Worm (Caenorhabditis elegans) whole organism, mixed stage, embryonic: Measurements from ENCODE around the gene F58H1.7.

ENCODE experiments used
- bed-3 ChIP-seq: fragments of 200-800 bp; sonication (Bioruptor generic); optimal IDR thresholded peaks from 3 replicates; lab custom pipeline; 2018; ENCODE audit warnings: mild to moderate bottlenecking, missing genetic modification characterization, moderate library complexity, missing compliant biosample characterization
- ceh-43 ChIP-seq: fragments of 200-800 bp; sonication (Bioruptor generic); optimal IDR thresholded peaks from 2 replicates; lab custom pipeline; 2018; ENCODE audit warnings: mild to moderate bottlenecking, missing genetic modification characterization, moderate library complexity, missing compliant biosample characterization
- ceh-83 ChIP-seq: fragments of 200-800 bp; sonication (Bioruptor generic); optimal IDR thresholded peaks from 2 replicates; lab custom pipeline; 2018; ENCODE audit warnings: mild to moderate bottlenecking, missing genetic modification characterization, missing compliant biosample characterization
- drap-1 ChIP-seq: fragments of 200-800 bp; sonication (Bioruptor generic); optimal IDR thresholded peaks from 3 replicates; lab custom pipeline; 2018; ENCODE audit warnings: mild to moderate bottlenecking, missing genetic modification characterization, missing compliant biosample characterization
- flh-1 ChIP-seq: fragments of 200-800 bp; sonication (Bioruptor generic); optimal IDR thresholded peaks from 2 replicates; lab custom pipeline; 2018; ENCODE audit warnings: mild to moderate bottlenecking, missing genetic modification characterization, moderate library complexity, missing compliant biosample characterization
- ham-2 ChIP-seq: fragments of 200-800 bp; sonication (Bioruptor generic); optimal IDR thresholded peaks from 2 replicates; lab custom pipeline; 2018; ENCODE audit warnings: mild to moderate bottlenecking, missing genetic modification characterization, missing compliant biosample characterization
- hlh-1 ChIP-seq: fragments of 150-350 bp; optimal IDR thresholded peaks from 2 replicates; lab custom pipeline; 2014; ENCODE audit warnings: missing biosample characterization, missing genetic modification reagents, missing genetic modification characterization
- lin-13 ChIP-seq: fragments of 150-350 bp; optimal IDR thresholded peaks from 2 replicates; lab custom pipeline; 2014; ENCODE audit warnings: missing biosample characterization, missing genetic modification characterization
- nhr-12 ChIP-seq: fragments of 150-350 bp; optimal IDR thresholded peaks from 2 replicates; lab custom pipeline; 2014; ENCODE audit warnings: missing biosample characterization, missing genetic modification characterization
- nhr-76 ChIP-seq: sonication (generic microtip); optimal IDR thresholded peaks from 2 replicates; lab custom pipeline; 2017; ENCODE audit warnings: missing biosample characterization, missing genetic modification characterization
- sem-2 ChIP-seq: fragments of 200-800 bp; sonication (Bioruptor generic); optimal IDR thresholded peaks from 2 replicates; lab custom pipeline; 2018; ENCODE audit warnings: mild to moderate bottlenecking, missing genetic modification characterization, missing compliant biosample characterization
- unc-120 ChIP-seq: sonication (generic microtip); optimal IDR thresholded peaks from 2 replicates; lab custom pipeline; 2017; ENCODE audit warnings: missing genetic modification characterization, missing compliant biosample characterization; ENCODE audit not compliant: poor library complexity, severe bottlenecking
- unc-39 ChIP-seq: fragments of 150-350 bp; optimal IDR thresholded peaks from 2 replicates; lab custom pipeline; 2014; ENCODE audit warnings: missing biosample characterization, missing genetic modification characterization
- unc-62 ChIP-seq: fragments of 150-350 bp; optimal IDR thresholded peaks from 2 replicates; lab custom pipeline; 2014; ENCODE audit warnings: missing biosample characterization, missing genetic modification reagents, missing genetic modification characterization
- ztf-11 ChIP-seq: fragments of 150-350 bp; optimal IDR thresholded peaks from 2 replicates; lab custom pipeline; 2014; ENCODE audit warnings: missing biosample characterization, missing genetic modification characterization

Gene F58H1.7

ce11 chrV:11921229-11921628 is 43.4 kb downstream of the F58H1.7 start:
- TF ChIP-seq unc-62 (GFP tag; lab: Kevin White, UChicago) (peak; percentile 28), sem-2 (GFP tag; lab: Kevin White, UChicago) (no peak)

- TF ChIP-seq unc-39 (tag; lab: Kevin White, UChicago) (no peak), ztf-11 (tag; lab: Kevin White, UChicago) (no peak), drap-1 (GFP tag; lab: Kevin White, UChicago) (no peak), bed-3 (GFP tag; lab: Kevin White, UChicago) (no peak), hlh-1 (tag; lab: Kevin White, UChicago) (peak; percentile 88), flh-1 (GFP tag; lab: Kevin White, UChicago) (no peak)
Observed at ce11 chrV:11919639-11920038, 45.0 kb downstream of the F58H1.7 start.

- TF ChIP-seq ham-2 (GFP tag; lab: Kevin White, UChicago) (no peak), hlh-1 (tag; lab: Kevin White, UChicago) (no peak), unc-39 (tag; lab: Kevin White, UChicago) (no peak), flh-1 (GFP tag; lab: Kevin White, UChicago) (no peak), nhr-12 (no peak)
Observed at ce11 chrV:11917186-11917585, 47.4 kb downstream of the F58H1.7 start, which contains the start of gene R31.2. Gene R31.2 (plus strand): TSS chrV:11917573.

ce11 chrV:11913283-11913682 is 51.3 kb downstream of the F58H1.7 start:
- no peak for TF ChIP-seq unc-120 (tag; lab: Kevin White, UChicago)
- TF ChIP-seq nhr-76 = no peak
- no peak for TF ChIP-seq sem-2 (GFP tag; lab: Kevin White, UChicago)
- TF ChIP-seq ceh-83 (GFP tag; lab: Kevin White, UChicago) = no peak
- TF ChIP-seq lin-13 (tag; lab: Kevin White, UChicago) = no peak
- no peak for TF ChIP-seq ceh-43 (GFP tag; lab: Kevin White, UChicago)
